Worm (Caenorhabditis elegans): ENCODE data around the gene ZK637.14.

Gene ZK637.14

DNA sequence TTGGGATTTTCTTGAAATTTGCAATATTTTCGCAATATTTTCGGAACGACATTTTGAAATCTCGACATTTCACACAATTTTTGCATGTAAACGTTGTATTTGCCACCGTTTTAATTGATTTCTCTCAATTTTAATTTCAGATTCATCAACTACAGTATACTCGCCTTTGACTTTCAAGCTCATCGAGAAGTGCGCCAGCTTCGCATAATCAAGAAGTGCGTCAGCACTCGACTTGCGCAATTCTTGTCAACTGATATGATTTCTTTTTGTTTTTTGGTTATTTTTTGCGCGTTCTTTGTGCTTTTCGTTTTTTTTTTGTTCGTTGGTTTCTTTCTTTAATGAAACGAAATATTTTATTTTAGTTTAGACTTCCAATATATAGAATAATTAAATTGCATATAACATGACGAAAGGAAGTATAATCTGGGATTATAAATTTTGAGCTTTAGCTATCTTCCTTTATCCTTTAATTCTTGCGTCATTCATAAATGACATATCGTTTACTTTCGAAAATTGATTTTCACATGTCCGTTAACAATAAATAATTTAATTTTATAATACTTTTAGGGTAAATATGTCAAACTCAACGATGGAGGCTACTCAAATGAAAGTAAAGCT is 1.7 kb downstream of the ZK637.14 start, which contains the start of gene famh-136 (continued):
- 0 out of 2 replicates have a peak, but pooled peaks have one; percentile 56 for TF ChIP-seq saeg-2 (GFP tag; IDR thresholded peaks at IDR 0.05)
- no peak for TF ChIP-seq daf-19 (GFP tag; conservative IDR thresholded peaks at IDR 0.05)
- TF ChIP-seq mes-2 (tag; optimal IDR thresholded peaks at IDR 0.05; ENCODE audit: poor library complexity, severe bottlenecking): peak; percentile 85
- TF ChIP-seq dmd-8 (GFP tag; IDR thresholded peaks at IDR 0.05): no peak
- TF ChIP-seq pha-4 (GFP tag; IDR thresholded peaks at IDR 0.05): peak; percentile 76
- TF ChIP-seq pha-4 (tag; optimal IDR thresholded peaks at IDR 0.05): peak; percentile 89
- TF ChIP-seq F26F4.8 (GFP tag; conservative IDR thresholded peaks at IDR 0.05): no peak
- TF ChIP-seq lin-15B (tag; optimal IDR thresholded peaks at IDR 0.05): no peak
- no peak for TF ChIP-seq aha-1 (tag)
- no peak for TF ChIP-seq zip-11 (GFP tag; IDR thresholded peaks at IDR 0.05)
- no peak for TF ChIP-seq ceh-44 (GFP tag; IDR thresholded peaks at IDR 0.05)
- TF ChIP-seq zag-1 (tag; optimal IDR thresholded peaks at IDR 0.05): no peak
- peak; percentile 91 for TF ChIP-seq dmd-6 (GFP tag; IDR thresholded peaks at IDR 0.05)
- TF ChIP-seq jun-1 (tag; optimal IDR thresholded peaks at IDR 0.05): no peak
- no peak for TF ChIP-seq dmd-9 (GFP tag; IDR thresholded peaks at IDR 0.05)
- TF ChIP-seq attf-4 (tag; optimal IDR thresholded peaks at IDR 0.05): no peak
- no peak for TF ChIP-seq ama-1 (optimal IDR thresholded peaks at IDR 0.05)
- TF ChIP-seq rbr-2 (tag; optimal IDR thresholded peaks at IDR 0.05): peak; percentile 86
- TF ChIP-seq hlh-11 (tag; optimal IDR thresholded peaks at IDR 0.05): peak; percentile 91
- TF ChIP-seq unc-39 (tag; optimal IDR thresholded peaks at IDR 0.05): no peak
- peak; percentile 79 for TF ChIP-seq hmg-1.1 (GFP tag; IDR thresholded peaks at IDR 0.05)
- peak; percentile 52 for TF ChIP-seq duxl-1 (tag; optimal IDR thresholded peaks at IDR 0.05; ENCODE audit: poor library complexity)
- TF ChIP-seq F10B5.3 (tag; optimal IDR thresholded peaks at IDR 0.05): peak; percentile 74
- TF ChIP-seq sdz-12 (GFP tag; optimal IDR thresholded peaks at IDR 0.05): no peak
- peak; percentile 56 for TF ChIP-seq php-3 (GFP tag; IDR thresholded peaks at IDR 0.05)
- peak; percentile 85 for TF ChIP-seq lin-38 (GFP tag; IDR thresholded peaks at IDR 0.05)
- TF ChIP-seq unc-130 (GFP tag; optimal IDR thresholded peaks at IDR 0.05): peak; percentile 43
- peak; percentile 77 for TF ChIP-seq spr-1 (tag; optimal IDR thresholded peaks at IDR 0.05)
- no peak for TF ChIP-seq Y75B8A.6 (GFP tag; IDR thresholded peaks at IDR 0.05)
- TF ChIP-seq T26A8.4 (GFP tag; IDR thresholded peaks at IDR 0.05): peak; percentile 80
- no peak for TF ChIP-seq nhr-41 (GFP tag; IDR thresholded peaks at IDR 0.05)
- no peak for TF ChIP-seq Y48G9A.11 (GFP tag; IDR thresholded peaks at IDR 0.05)
- peak; percentile 38 for TF ChIP-seq spr-3 (GFP tag; optimal IDR thresholded peaks at IDR 0.05)
- TF ChIP-seq daf-16 (GFP tag; optimal IDR thresholded peaks at IDR 0.05): peak; percentile 23 to 78
- TF ChIP-seq daf-16 (tag; optimal IDR thresholded peaks at IDR 0.05): peak; percentile 78
- no peak for TF ChIP-seq daf-8 (GFP tag; IDR thresholded peaks at IDR 0.05)
- TF ChIP-seq nhr-6 (tag; optimal IDR thresholded peaks at IDR 0.05): peak; percentile 65
- TF ChIP-seq lin-1 (GFP tag; IDR thresholded peaks at IDR 0.05): no peak
- TF ChIP-seq nhr-48 (tag; optimal IDR thresholded peaks at IDR 0.05): peak; percentile 79
- peak; percentile 75 for TF ChIP-seq nhr-11 (tag; optimal IDR thresholded peaks at IDR 0.05)
- peak; percentile 65 for TF ChIP-seq pqm-1 (tag; optimal IDR thresholded peaks at IDR 0.05)
- TF ChIP-seq set-16 (GFP tag; IDR thresholded peaks at IDR 0.05): no peak
- peak; percentile 80 for TF ChIP-seq hlh-30 (tag; optimal IDR thresholded peaks at IDR 0.05; ENCODE audit: insufficient read depth)
- 0 out of 2 replicates have a peak, but pooled peaks have one; percentile 11 for TF ChIP-seq D1046.2 (GFP tag; IDR thresholded peaks at IDR 0.05)
- peak; percentile 85 for TF ChIP-seq nhr-102 (tag; optimal IDR thresholded peaks at IDR 0.05)
- TF ChIP-seq vab-7 (GFP tag; IDR thresholded peaks at IDR 0.05): no peak
- peak in 1 of 2 experiments; percentile 56 for TF ChIP-seq mdl-1 (tag; optimal IDR thresholded peaks at IDR 0.05)
- peak in 1 of 2 experiments; percentile 73 for TF ChIP-seq hif-1 (tag; optimal IDR thresholded peaks at IDR 0.05)
- peak; percentile 82 for TF ChIP-seq nhr-28 (tag; optimal IDR thresholded peaks at IDR 0.05)
- peak; percentile 72 for TF ChIP-seq F37D6.2 (tag; optimal IDR thresholded peaks at IDR 0.05)
- peak; percentile 85 for TF ChIP-seq dpl-1 (GFP tag; optimal IDR thresholded peaks at IDR 0.05)

Data from whole organism, L4 larva.